Worm (Caenorhabditis elegans): ENCODE measurements around the gene mltn-7.

The mltn-7 gene

ce11 chrV:347561-348345 is 22.4 kb upstream of the mltn-7 start (continued):
- TF ChIP-seq mef-2 (tag; optimal IDR thresholded peaks at IDR 0.05) (no peak), efl-1 (optimal IDR thresholded peaks at IDR 0.05) (no peak), efl-1 (GFP tag; optimal IDR thresholded peaks at IDR 0.05 in 1 of 2) (peak in 1 of 2 experiments; percentile 73), nhr-77 (tag; optimal IDR thresholded peaks at IDR 0.05) (no peak), xbp-1 (tag; optimal IDR thresholded peaks at IDR 0.05) (no peak), ceh-82 (tag; optimal IDR thresholded peaks at IDR 0.05) (no peak), dsc-1 (tag; optimal IDR thresholded peaks at IDR 0.05) (no peak), ztf-11 (tag; optimal IDR thresholded peaks at IDR 0.05) (no peak), lin-35 (GFP tag; optimal IDR thresholded peaks at IDR 0.05) (peak in 1 of 2 experiments; percentile 24), egl-27 (tag; optimal IDR thresholded peaks at IDR 0.05) (no peak), nhr-84 (tag; optimal IDR thresholded peaks at IDR 0.05) (no peak), mdl-1 (tag; optimal IDR thresholded peaks at IDR 0.05) (no peak)

ce11 chrV:349054-349453 is 21.1 kb upstream of the mltn-7 start, which contains the start of gene atg-9:
atg-9 (plus strand) TSS chrV:349385.
- TF ChIP-seq hlh-4 (tag; optimal IDR thresholded peaks at IDR 0.05) (no peak), mdl-1 (tag; optimal IDR thresholded peaks at IDR 0.05) (peak in 1 of 2 experiments; percentile 98), snu-23 (GFP tag; optimal IDR thresholded peaks at IDR 0.05) (peak; percentile 75), lsy-2 (tag; optimal IDR thresholded peaks at IDR 0.05) (peak; percentile 70 to 77), nhr-237 (tag; optimal IDR thresholded peaks at IDR 0.05) (peak; percentile 9), lin-14 (GFP tag; optimal IDR thresholded peaks at IDR 0.05) (peak; percentile 97), aly-2 (tag; optimal IDR thresholded peaks at IDR 0.05) (no peak), elt-2 (tag; optimal IDR thresholded peaks at IDR 0.05) (peak; percentile 36), C04F5.9 (tag; optimal IDR thresholded peaks at IDR 0.05) (no peak), swsn-7 (tag; optimal IDR thresholded peaks at IDR 0.05) (peak; percentile 46), fos-1 (tag; optimal IDR thresholded peaks at IDR 0.05) (no peak), jun-1 (tag; optimal IDR thresholded peaks at IDR 0.05) (no peak), fkh-10 (GFP tag; optimal IDR thresholded peaks at IDR 0.05) (no peak), lir-3 (tag; optimal IDR thresholded peaks at IDR 0.05; ENCODE audit: poor library complexity) (no peak), nhr-12 (tag; optimal IDR thresholded peaks at IDR 0.05) (no peak), nhr-84 (tag; optimal IDR thresholded peaks at IDR 0.05) (no peak), C34B4.2 (tag; optimal IDR thresholded peaks at IDR 0.05) (no peak), aha-1 (tag; optimal IDR thresholded peaks at IDR 0.05) (no peak), blmp-1 (tag; optimal IDR thresholded peaks at IDR 0.05) (peak; percentile 72), nhr-28 (tag; optimal IDR thresholded peaks at IDR 0.05) (no peak), tbx-2 (tag; optimal IDR thresholded peaks at IDR 0.05) (peak; percentile 43), hpl-2 (GFP tag; optimal IDR thresholded peaks at IDR 0.05) (no peak), ztf-4 (tag; optimal IDR thresholded peaks at IDR 0.05) (peak; percentile 32), ama-1 (optimal IDR thresholded peaks at IDR 0.05) (peak; percentile 67), ceh-63 (GFP tag; optimal IDR thresholded peaks at IDR 0.05) (no peak), mef-2 (tag; optimal IDR thresholded peaks at IDR 0.05) (no peak), nhr-20 (tag; optimal IDR thresholded peaks at IDR 0.05) (peak; percentile 78), F16B12.6 (tag; optimal IDR thresholded peaks at IDR 0.05) (peak; percentile 36), nhr-77 (tag; optimal IDR thresholded peaks at IDR 0.05) (peak; percentile 58), sox-4 (tag; optimal IDR thresholded peaks at IDR 0.05) (no peak), ces-1 (GFP tag; optimal IDR thresholded peaks at IDR 0.05) (no peak), dpl-1 (GFP tag; optimal IDR thresholded peaks at IDR 0.05) (peak; percentile 55 to 75 (median 67)), sup-37 (GFP tag; optimal IDR thresholded peaks at IDR 0.05) (no peak), unc-30 (tag; optimal IDR thresholded peaks at IDR 0.05) (no peak), hlh-17 (GFP tag; optimal IDR thresholded peaks at IDR 0.05; ENCODE audit: borderline replicate concordance) (no peak), pax-3 (tag; optimal IDR thresholded peaks at IDR 0.05) (no peak), mab-9 (GFP tag; IDR thresholded peaks at IDR 0.05) (0 out of 2 replicates have a peak, but pooled peaks have one; percentile 16), unc-62 (GFP tag; optimal IDR thresholded peaks at IDR 0.05) (no peak), nhr-85 (tag) (peak; percentile 89), xbp-1 (tag; optimal IDR thresholded peaks at IDR 0.05) (peak; percentile 40), rnt-1 (tag; optimal IDR thresholded peaks at IDR 0.05) (peak; percentile 61), tlp-1 (tag; optimal IDR thresholded peaks at IDR 0.05) (no peak), irx-1 (tag; optimal IDR thresholded peaks at IDR 0.05) (no peak), pqm-1 (tag; optimal IDR thresholded peaks at IDR 0.05) (no peak)

Measured in whole organism, L1 larva.